Fruit fly (Drosophila melanogaster) whole organism, prepupa: ENCODE data around the gene Jhbp16.

Experiments
- Blimp-1 ChIP-seq: fragments of 200-800 bp; sonication (Bioruptor generic); optimal IDR thresholded peaks from 3 replicates; lab custom pipeline; 2017; ENCODE audit warnings: missing biosample characterization, missing genetic modification characterization, mild to moderate bottlenecking, moderate library complexity, missing genetic modification reagents
- CG10669 ChIP-seq: fragments of 200-800 bp; sonication (Bioruptor generic); optimal IDR thresholded peaks from 3 replicates; lab custom pipeline; 2018; ENCODE audit warnings: missing biosample characterization, mild to moderate bottlenecking, missing genetic modification characterization, moderate library complexity
- CG11294 ChIP-seq: fragments of 200-800 bp; sonication (Bioruptor generic); IDR thresholded peaks from 2 replicates; pipeline ENCODE4 v1.3.6; 2022; ENCODE audit warnings: missing biosample characterization, missing genetic modification characterization
- CG11762 ChIP-seq: fragments of 200-800 bp; sonication (Bioruptor generic); optimal IDR thresholded peaks from 3 replicates; lab custom pipeline; 2016; ENCODE audit warnings: missing biosample characterization, missing genetic modification characterization; ENCODE audit not compliant: insufficient read depth
- CG11902 ChIP-seq: fragments of 200-800 bp; sonication (Bioruptor generic); optimal IDR thresholded peaks from 3 replicates; lab custom pipeline; 2016; ENCODE audit warnings: missing biosample characterization, missing genetic modification characterization
- CG1621 ChIP-seq: fragments of 200-800 bp; sonication (Bioruptor generic); optimal IDR thresholded peaks from 3 replicates; lab custom pipeline; 2018; ENCODE audit warnings: missing biosample characterization, mild to moderate bottlenecking, missing genetic modification characterization
- CG16779 ChIP-seq: fragments of 200-800 bp; sonication (Bioruptor generic); optimal IDR thresholded peaks from 3 replicates; lab custom pipeline; 2017; ENCODE audit warnings: missing biosample characterization, mild to moderate bottlenecking, missing genetic modification characterization
- CG3032 ChIP-seq: fragments of 200-800 bp; optimal IDR thresholded peaks from 2 replicates; lab custom pipeline; 2019; ENCODE audit warnings: missing biosample characterization, mild to moderate bottlenecking, missing genetic modification characterization, moderate library complexity
- CG31627 ChIP-seq: fragments of 200-800 bp; sonication (Bioruptor generic); optimal IDR thresholded peaks from 3 replicates; lab custom pipeline; 2016; ENCODE audit warnings: missing biosample characterization, missing genetic modification characterization
- CG34406 ChIP-seq: fragments of 200-800 bp; sonication (Bioruptor generic); optimal IDR thresholded peaks from 3 replicates; lab custom pipeline; 2016; ENCODE audit warnings: missing biosample characterization, missing genetic modification characterization
- CG3919 ChIP-seq: fragments of 200-800 bp; sonication (Bioruptor generic); optimal IDR thresholded peaks from 3 replicates; lab custom pipeline; 2016; ENCODE audit warnings: missing biosample characterization, missing genetic modification characterization
- CG6163 ChIP-seq: fragments of 200-800 bp; sonication (Bioruptor generic); IDR thresholded peaks from 3 replicates; pipeline ENCODE4 v1.3.6; 2022; ENCODE audit warnings: missing biosample characterization, missing genetic modification characterization
- CG6276 ChIP-seq: fragments of 200-800 bp; sonication (Bioruptor generic); optimal IDR thresholded peaks from 2 replicates; lab custom pipeline; 2017; ENCODE audit warnings: missing biosample characterization, mild to moderate bottlenecking, missing genetic modification characterization
- CG6808 ChIP-seq: fragments of 200-800 bp; sonication (Bioruptor generic); optimal IDR thresholded peaks from 3 replicates; lab custom pipeline; 2017; ENCODE audit warnings: missing biosample characterization, missing genetic modification characterization, mild to moderate bottlenecking, moderate library complexity, missing genetic modification reagents
- CG6854 ChIP-seq: fragments of 200-800 bp; sonication (Bioruptor generic); optimal IDR thresholded peaks from 2 replicates; lab custom pipeline; 2017; ENCODE audit warnings: missing biosample characterization, mild to moderate bottlenecking, missing genetic modification characterization
- CG8119 ChIP-seq: fragments of 200-800 bp; sonication (Bioruptor generic); IDR thresholded peaks from 3 replicates; pipeline ENCODE4 v1.3.6; 2022; ENCODE audit warnings: missing biosample characterization, missing genetic modification characterization
- CG8319 ChIP-seq: fragments of 200-800 bp; sonication (Bioruptor generic); optimal IDR thresholded peaks from 3 replicates; lab custom pipeline; 2016; ENCODE audit warnings: missing biosample characterization, missing genetic modification characterization
- CG8632 ChIP-seq: fragments of 200-800 bp; sonication (Bioruptor generic); optimal IDR thresholded peaks from 3 replicates; lab custom pipeline; 2016; ENCODE audit warnings: missing biosample characterization, missing genetic modification characterization
- Eip75B ChIP-seq: fragments of 200-800 bp; sonication (Bioruptor generic); optimal IDR thresholded peaks from 3 replicates; lab custom pipeline; 2016; ENCODE audit warnings: missing biosample characterization, missing genetic modification characterization
- Eip78C ChIP-seq: fragments of 200-800 bp; sonication (Bioruptor generic); peaks from one replicate; lab custom pipeline; 2016; ENCODE audit warnings: missing biosample characterization, missing genetic modification characterization
- Eip93F ChIP-seq: fragments of 200-800 bp; sonication (Bioruptor generic); optimal IDR thresholded peaks from 2 replicates; lab custom pipeline; 2016; ENCODE audit warnings: missing biosample characterization, mild to moderate bottlenecking, missing genetic modification characterization
- Ets21C ChIP-seq: fragments of 200-800 bp; sonication (Bioruptor generic); optimal IDR thresholded peaks from 3 replicates; lab custom pipeline; 2016; ENCODE audit warnings: missing biosample characterization, missing genetic modification characterization
- Ets96B ChIP-seq: fragments of 200-800 bp; optimal IDR thresholded peaks from 2 replicates; lab custom pipeline; 2019; ENCODE audit warnings: missing biosample characterization, mild to moderate bottlenecking, missing genetic modification characterization, moderate library complexity
- Gug ChIP-seq: fragments of 200-800 bp; sonication (Bioruptor generic); IDR thresholded peaks from 2 replicates; pipeline ENCODE4 v1.3.6; 2022; ENCODE audit warnings: missing biosample characterization, missing genetic modification characterization
- Hr4 ChIP-seq: fragments of 200-800 bp; sonication (Bioruptor generic); optimal IDR thresholded peaks from 3 replicates; lab custom pipeline; 2016; ENCODE audit warnings: missing biosample characterization, missing genetic modification characterization
- Met ChIP-seq: fragments of 200-800 bp; sonication (Bioruptor generic); optimal IDR thresholded peaks from 3 replicates; lab custom pipeline; 2016; ENCODE audit warnings: missing biosample characterization, missing genetic modification characterization
- OdsH ChIP-seq: fragments of 200-800 bp; sonication (Bioruptor generic); optimal IDR thresholded peaks from 3 replicates; lab custom pipeline; 2016; ENCODE audit warnings: missing biosample characterization, missing genetic modification characterization
- Smox ChIP-seq: fragments of 200-800 bp; sonication (Bioruptor generic); optimal IDR thresholded peaks from 3 replicates; lab custom pipeline; 2016; ENCODE audit warnings: missing biosample characterization, missing genetic modification characterization
- Sox14 ChIP-seq: fragments of 200-800 bp; sonication (Bioruptor generic); optimal IDR thresholded peaks from 3 replicates; lab custom pipeline; 2016; ENCODE audit warnings: missing biosample characterization, missing genetic modification characterization
- Sox15 ChIP-seq: fragments of 200-800 bp; sonication (Bioruptor generic); optimal IDR thresholded peaks from 3 replicates; lab custom pipeline; 2016; ENCODE audit warnings: missing biosample characterization, missing genetic modification characterization
- acj6 ChIP-seq: fragments of 200-800 bp; sonication (Bioruptor generic); optimal IDR thresholded peaks from 3 replicates; lab custom pipeline; 2016; ENCODE audit warnings: missing biosample characterization, missing genetic modification characterization
- cyc ChIP-seq: fragments of 200-800 bp; sonication (Bioruptor generic); optimal IDR thresholded peaks from 3 replicates; lab custom pipeline; 2016; ENCODE audit warnings: missing biosample characterization, missing genetic modification characterization
- dsx ChIP-seq: fragments of 200-800 bp; optimal IDR thresholded peaks from 3 replicates; lab custom pipeline; 2019; ENCODE audit warnings: missing biosample characterization, mild to moderate bottlenecking, missing genetic modification characterization, moderate library complexity; ENCODE audit not compliant: poor library complexity, severe bottlenecking
- eg ChIP-seq: fragments of 200-800 bp; sonication (Bioruptor generic); IDR thresholded peaks from 3 replicates; pipeline ENCODE4 v1.3.6; 2022; ENCODE audit warnings: missing biosample characterization, missing genetic modification characterization
- esn ChIP-seq: fragments of 200-800 bp; sonication (Bioruptor generic); optimal IDR thresholded peaks from 2 replicates; lab custom pipeline; 2016; ENCODE audit warnings: missing biosample characterization, mild to moderate bottlenecking, missing genetic modification characterization, moderate library complexity
- fd59A ChIP-seq: fragments of 200-800 bp; sonication (Bioruptor generic); optimal IDR thresholded peaks from 2 replicates; lab custom pipeline; 2017; ENCODE audit warnings: missing biosample characterization, mild to moderate bottlenecking, missing genetic modification characterization, missing genetic modification reagents
- fd85E ChIP-seq: fragments of 200-800 bp; sonication (Bioruptor generic); optimal IDR thresholded peaks from 3 replicates; lab custom pipeline; 2016; ENCODE audit warnings: missing biosample characterization, missing genetic modification characterization
- lz ChIP-seq: fragments of 200-800 bp; sonication (Bioruptor generic); optimal IDR thresholded peaks from 3 replicates; lab custom pipeline; 2016; ENCODE audit warnings: missing biosample characterization, missing genetic modification characterization
- pdm3 ChIP-seq: fragments of 200-800 bp; sonication (Bioruptor generic); optimal IDR thresholded peaks from 3 replicates; lab custom pipeline; 2016; ENCODE audit warnings: missing biosample characterization, missing genetic modification characterization
- salr ChIP-seq, 2 experiments: fragments of 200-800 bp; sonication (Bioruptor generic); optimal IDR thresholded peaks; 3 replicates each; lab custom pipeline; 2016 to 2018; ENCODE audit warnings: missing biosample characterization in 2 of 2, missing genetic modification characterization in 2 of 2, mild to moderate bottlenecking in 1 of 2
- spab ChIP-seq: fragments of 200-800 bp; sonication (Bioruptor generic); optimal IDR thresholded peaks from 2 replicates; lab custom pipeline; 2017; ENCODE audit warnings: missing biosample characterization, mild to moderate bottlenecking, missing genetic modification characterization, missing genetic modification reagents
- ss ChIP-seq, 2 experiments: fragments of 200-800 bp; sonication (Bioruptor generic); optimal IDR thresholded peaks; 2 replicates in 1 of 2; 3 replicates in 1 of 2; lab custom pipeline; 2017 to 2018; ENCODE audit warnings: mild to moderate bottlenecking in 2 of 2, missing biosample characterization in 2 of 2, missing genetic modification characterization in 2 of 2, moderate library complexity in 1 of 2
- topi ChIP-seq: fragments of 200-800 bp; sonication (Bioruptor generic); optimal IDR thresholded peaks from 3 replicates; lab custom pipeline; 2016; ENCODE audit warnings: missing biosample characterization, missing genetic modification characterization
- vri ChIP-seq: fragments of 200-800 bp; sonication (Bioruptor generic); optimal IDR thresholded peaks from 3 replicates; lab custom pipeline; 2016; ENCODE audit warnings: missing biosample characterization, mild to moderate bottlenecking, missing genetic modification characterization

Jhbp16 gene

dm6 chr3R:21649053-21649821 lies 15.0 kb upstream of the Jhbp16 start (continued):
- no peak for TF ChIP-seq Hr4
- peak; percentile 46 for TF ChIP-seq CG3919 (GFP tag; lab: Kevin White, UChicago)
- peak in 1 of 2 experiments; percentile 28 for TF ChIP-seq salr (GFP tag; optimal IDR thresholded peaks at IDR 0.05; lab: Kevin White, UChicago)
- peak; percentile 79 for TF ChIP-seq CG34406 (GFP tag; lab: Kevin White, UChicago)
- TF ChIP-seq CG8319 (GFP tag; lab: Kevin White, UChicago), result peak; percentile 25
- TF ChIP-seq Gug (GFP tag; lab: Robert Waterston, UW), result no peak; the same call in 1 of the 2 replicates
- peak; percentile 55 for TF ChIP-seq Sox15
- TF ChIP-seq spab (GFP tag; lab: Kevin White, UChicago), result peak; percentile 74
- TF ChIP-seq dsx, result peak; percentile 87
- no peak for TF ChIP-seq eg
- no peak for TF ChIP-seq CG6854
- peak; percentile 26 for TF ChIP-seq Eip75B (GFP tag; lab: Kevin White, UChicago)
- TF ChIP-seq OdsH (GFP tag; lab: Kevin White, UChicago), result peak; percentile 66
- peak; percentile 65 for TF ChIP-seq CG10669
- TF ChIP-seq Ets21C (GFP tag; lab: Kevin White, UChicago), result no peak
- peak; percentile 41 for TF ChIP-seq Met
- TF ChIP-seq Sox14, result peak; percentile 10
- TF ChIP-seq Blimp-1 (GFP tag; lab: Kevin White, UChicago), result no peak
- peak; percentile 23 for TF ChIP-seq CG11902 (GFP tag; lab: Kevin White, UChicago)
- TF ChIP-seq fd59A (GFP tag; lab: Kevin White, UChicago), result no peak
- TF ChIP-seq fd85E (GFP tag; lab: Kevin White, UChicago), result no peak
- no peak for TF ChIP-seq pdm3
- peak; percentile 32 to 51 for TF ChIP-seq ss (GFP tag; optimal IDR thresholded peaks at IDR 0.05; lab: Kevin White, UChicago)
- TF ChIP-seq vri (GFP tag; lab: Kevin White, UChicago), result no peak
- peak; percentile 32; the same call in 1 of the 3 replicates for TF ChIP-seq CG8119 (GFP tag; lab: Robert Waterston, UW)
- TF ChIP-seq CG11762, result peak; percentile 64

DNA sequence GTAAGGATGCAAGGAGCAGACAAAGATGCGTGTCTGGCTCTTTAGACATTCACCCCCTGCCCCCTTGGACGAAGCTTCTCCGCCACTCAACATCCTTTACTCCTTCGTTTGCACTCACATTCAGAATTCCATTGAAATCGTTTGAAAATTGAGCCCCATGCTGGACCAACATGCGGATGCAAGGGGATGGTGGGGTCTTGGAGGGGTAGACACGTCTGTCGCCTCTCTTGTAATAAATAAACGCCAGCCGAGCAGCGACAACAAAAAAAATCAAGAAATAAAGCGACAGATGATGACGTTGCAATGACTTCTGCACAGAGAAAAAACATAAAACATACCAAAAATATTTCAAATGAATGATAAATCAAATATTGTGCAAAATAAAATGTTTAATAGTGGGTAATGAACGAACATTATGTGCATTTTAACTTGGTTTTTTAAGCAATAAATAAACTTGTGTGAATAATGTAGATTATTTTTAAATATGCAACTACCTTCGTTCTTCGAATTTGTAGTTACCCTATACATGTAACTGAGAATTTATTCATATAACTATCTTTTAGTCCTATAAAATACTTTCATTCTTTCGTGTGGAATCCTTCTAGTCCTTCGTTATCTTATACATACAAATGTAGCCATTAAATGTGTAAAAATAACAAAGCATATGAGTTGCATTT lies 14.2 kb upstream of the Jhbp16 start:
- TF ChIP-seq CG6276 (peak; percentile 41), CG3032 (tag; lab: Kevin White, UChicago) (peak; percentile 93), Eip75B (GFP tag; lab: Kevin White, UChicago) (peak; percentile 80), CG6163 (peak; percentile 76), CG11762 (peak; percentile 75), cyc (GFP tag; lab: Kevin White, UChicago) (peak; percentile 64), CG16779 (tag; lab: Kevin White, UChicago) (peak; percentile 79), fd59A (GFP tag; lab: Kevin White, UChicago) (peak; percentile 89), pdm3 (peak; percentile 74), CG6808 (peak; percentile 87), OdsH (GFP tag; lab: Kevin White, UChicago) (peak; percentile 83), CG8632 (peak; percentile 75), esn (peak; percentile 82), acj6 (GFP tag; lab: Kevin White, UChicago) (peak; percentile 88), fd85E (GFP tag; lab: Kevin White, UChicago) (no peak), CG1621 (peak; percentile 71), Eip93F (GFP tag; lab: Kevin White, UChicago) (no peak), CG34406 (GFP tag; lab: Kevin White, UChicago) (peak; percentile 81), CG8119 (GFP tag; lab: Robert Waterston, UW) (peak; percentile 80), Sox14 (peak; percentile 74), Gug (GFP tag; lab: Robert Waterston, UW) (peak; percentile 33; the same call in 1 of the 2 replicates), topi (GFP tag; lab: Kevin White, UChicago) (peak; percentile 81), salr (GFP tag; optimal IDR thresholded peaks at IDR 0.05; lab: Kevin White, UChicago) (peak; percentile 64 to 86), CG11902 (GFP tag; lab: Kevin White, UChicago) (peak; percentile 15), Met (peak; percentile 79), CG3919 (GFP tag; lab: Kevin White, UChicago) (peak; percentile 75), CG6854 (peak; percentile 26), CG31627 (peak; percentile 62), Ets96B (peak; percentile 96), CG11294 (GFP tag; lab: Robert Waterston, UW) (peak; percentile 33; the same call in 1 of the 2 replicates), Smox (peak; percentile 80), lz (GFP tag; lab: Kevin White, UChicago) (peak; percentile 69), ss (GFP tag; optimal IDR thresholded peaks at IDR 0.05; lab: Kevin White, UChicago) (peak; percentile 65 to 82), CG8319 (GFP tag; lab: Kevin White, UChicago) (peak; percentile 58), Hr4 (peak; percentile 62), Eip78C (GFP tag; lab: Kevin White, UChicago) (peak; percentile 97)
